Fruit fly (Drosophila melanogaster) whole organism, embryonic: ENCODE measurements around the gene CG12010.

Source experiments
- Atf6 ChIP-seq: fragments of 200-800 bp; sonication (Bioruptor generic); IDR thresholded peaks from 2 replicates; pipeline ENCODE4 v1.3.6; 2022; ENCODE audit warnings: missing biosample characterization, missing genetic modification characterization
- Awh ChIP-seq: fragments of 200-800 bp; sonication (Bioruptor generic); IDR thresholded peaks from 2 replicates; pipeline ENCODE4, ENCODE4 v1.3.6; 2022; ENCODE audit warnings: missing biosample characterization, missing genetic modification characterization
- B-H1 ChIP-seq: fragments of 200-800 bp; sonication (Bioruptor generic); IDR thresholded peaks from 3 replicates; pipeline ENCODE4 v1.3.6; 2022; ENCODE audit warnings: missing biosample characterization, missing genetic modification characterization
- Bteb2 ChIP-seq: fragments of 200-800 bp; sonication (Bioruptor generic); optimal IDR thresholded peaks from 2 replicates; lab custom pipeline; 2016; ENCODE audit warnings: missing biosample characterization, missing genetic modification characterization
- CG11093 ChIP-seq: fragments of 200-800 bp; sonication (Bioruptor generic); IDR thresholded peaks from 3 replicates; pipeline ENCODE4 v1.3.6; 2022; ENCODE audit warnings: missing biosample characterization, missing genetic modification characterization
- CG13424 ChIP-seq: fragments of 200-800 bp; sonication (Bioruptor generic); optimal IDR thresholded peaks from 2 replicates; lab custom pipeline; 2019; ENCODE audit warnings: missing biosample characterization, mild to moderate bottlenecking, missing genetic modification characterization, moderate library complexity
- CG15601 ChIP-seq: fragments of 200-800 bp; sonication (Bioruptor generic); optimal IDR thresholded peaks from 3 replicates; lab custom pipeline; 2019; ENCODE audit warnings: missing biosample characterization, mild to moderate bottlenecking, missing genetic modification characterization, moderate library complexity
- CG1647 ChIP-seq: fragments of 200-800 bp; sonication (Bioruptor generic); optimal IDR thresholded peaks from 3 replicates; lab custom pipeline; 2016; ENCODE audit warnings: missing biosample characterization, missing genetic modification characterization
- CG17359 ChIP-seq: fragments of 200-800 bp; sonication (Bioruptor generic); optimal IDR thresholded peaks from 3 replicates; lab custom pipeline; 2018; ENCODE audit warnings: missing biosample characterization, mild to moderate bottlenecking, missing genetic modification characterization, moderate library complexity
- CG17385 ChIP-seq: fragments of 200-800 bp; sonication (Bioruptor generic); optimal IDR thresholded peaks from 3 replicates; lab custom pipeline; 2018; ENCODE audit warnings: missing biosample characterization, mild to moderate bottlenecking, missing genetic modification characterization
- CG18262 ChIP-seq: fragments of 200-800 bp; optimal IDR thresholded peaks from 3 replicates; lab custom pipeline; 2019; ENCODE audit warnings: missing biosample characterization, mild to moderate bottlenecking, missing genetic modification characterization, moderate library complexity
- CG2120 ChIP-seq: fragments of 200-800 bp; sonication (Bioruptor generic); optimal IDR thresholded peaks from 3 replicates; lab custom pipeline; 2016; ENCODE audit warnings: missing biosample characterization, missing genetic modification characterization
- CG2889 ChIP-seq: fragments of 200-800 bp; sonication (Bioruptor generic); IDR thresholded peaks from 3 replicates; pipeline ENCODE4 v1.3.6; 2022; ENCODE audit warnings: missing biosample characterization, missing genetic modification characterization
- CG3065 ChIP-seq: fragments of 200-800 bp; sonication (Bioruptor generic); optimal IDR thresholded peaks from 2 replicates; lab custom pipeline; 2016; ENCODE audit warnings: missing biosample characterization, missing genetic modification characterization
- CG32532 ChIP-seq: fragments of 200-800 bp; sonication (Bioruptor generic); IDR thresholded peaks from 2 replicates; pipeline ENCODE4 v1.3.6; 2022; ENCODE audit warnings: missing biosample characterization, missing genetic modification characterization
- CG4328 ChIP-seq: fragments of 200-800 bp; sonication (Bioruptor generic); optimal IDR thresholded peaks from 3 replicates; lab custom pipeline; 2017; ENCODE audit warnings: missing biosample characterization, missing genetic modification reagents, missing genetic modification characterization
- CG5245 ChIP-seq: fragments of 200-800 bp; sonication (Bioruptor generic); optimal IDR thresholded peaks from 3 replicates; lab custom pipeline; 2016; ENCODE audit warnings: missing biosample characterization, missing genetic modification characterization
- CG5953 ChIP-seq: fragments of 200-800 bp; sonication (Bioruptor generic); IDR thresholded peaks from 2 replicates; pipeline ENCODE4 v1.3.6; 2022; ENCODE audit warnings: missing biosample characterization, missing genetic modification characterization
- CG6272 ChIP-seq: fragments of 200-800 bp; sonication (Bioruptor generic); IDR thresholded peaks from 2 replicates; pipeline ENCODE4 v1.3.6; 2022; ENCODE audit warnings: missing biosample characterization, missing genetic modification characterization
- CG6765 ChIP-seq: fragments of 200-800 bp; sonication (Bioruptor generic); optimal IDR thresholded peaks from 3 replicates; lab custom pipeline; 2017; ENCODE audit warnings: missing biosample characterization, mild to moderate bottlenecking, missing genetic modification characterization
- CG7963 ChIP-seq: fragments of 200-800 bp; sonication (Bioruptor generic); IDR thresholded peaks from 3 replicates; pipeline ENCODE4 v1.3.6; 2022; ENCODE audit warnings: missing biosample characterization, missing genetic modification characterization; ENCODE audit not compliant: partially characterized antibody
- CG8388 ChIP-seq: fragments of 200-800 bp; sonication (Bioruptor generic); optimal IDR thresholded peaks from 2 replicates; lab custom pipeline; 2019; ENCODE audit warnings: missing biosample characterization, mild to moderate bottlenecking, missing genetic modification characterization, moderate library complexity
- CG9727 ChIP-seq: fragments of 200-800 bp; sonication (Bioruptor generic); optimal IDR thresholded peaks from 3 replicates; lab custom pipeline; 2017; ENCODE audit warnings: missing biosample characterization, mild to moderate bottlenecking, missing genetic modification characterization
- Elba2 ChIP-seq: fragments of 200-800 bp; sonication (Bioruptor generic); optimal IDR thresholded peaks from 3 replicates; lab custom pipeline; 2016; ENCODE audit warnings: missing biosample characterization, missing genetic modification characterization
- Fer2 ChIP-seq: fragments of 200-800 bp; sonication (Bioruptor generic); optimal IDR thresholded peaks from 2 replicates; lab custom pipeline; 2018; ENCODE audit warnings: missing biosample characterization, mild to moderate bottlenecking, missing genetic modification characterization, moderate library complexity
- GATAe ChIP-seq: fragments of 200-800 bp; sonication (Bioruptor generic); conservative IDR thresholded peaks from 2 replicates; pipeline ENCODE4 v1.3.6; 2022; ENCODE audit warnings: missing biosample characterization, missing genetic modification characterization
- HLH54F ChIP-seq: fragments of 200-800 bp; sonication (Bioruptor generic); optimal IDR thresholded peaks from 3 replicates; lab custom pipeline; 2016; ENCODE audit warnings: missing biosample characterization, missing genetic modification characterization
- HmgD ChIP-seq: fragments of 200-800 bp; sonication (Bioruptor generic); optimal IDR thresholded peaks from 3 replicates; lab custom pipeline; 2016; ENCODE audit warnings: missing biosample characterization, missing genetic modification characterization
- Meics ChIP-seq: fragments of 200-800 bp; sonication (Bioruptor generic); optimal IDR thresholded peaks from 2 replicates; lab custom pipeline; 2017; ENCODE audit warnings: missing biosample characterization, mild to moderate bottlenecking, missing genetic modification characterization
- NK7.1 ChIP-seq: fragments of 200-800 bp; sonication (Bioruptor generic); optimal IDR thresholded peaks from 3 replicates; lab custom pipeline; 2016; ENCODE audit warnings: missing biosample characterization, missing genetic modification characterization
- Ptx1 ChIP-seq: fragments of 200-800 bp; sonication (Bioruptor generic); IDR thresholded peaks from 2 replicates; pipeline ENCODE4 v1.3.6; 2022; ENCODE audit warnings: missing biosample characterization, missing genetic modification characterization
- Rx ChIP-seq: fragments of 200-800 bp; sonication (Bioruptor generic); IDR thresholded peaks from 2 replicates; pipeline ENCODE4 v1.3.6; 2022; ENCODE audit warnings: missing biosample characterization, missing genetic modification characterization
- ato ChIP-seq: fragments of 200-800 bp; sonication (Bioruptor generic); IDR thresholded peaks from 2 replicates; pipeline ENCODE4 v1.3.6; 2022; ENCODE audit warnings: missing biosample characterization, missing genetic modification characterization; ENCODE audit not compliant: partially characterized antibody
- en ChIP-seq: fragments of 200-800 bp; sonication (Bioruptor generic); optimal IDR thresholded peaks from 2 replicates; lab custom pipeline; 2016; ENCODE audit warnings: missing biosample characterization, missing genetic modification characterization
- gro ChIP-seq: fragments of 200-800 bp; sonication (Bioruptor generic); optimal IDR thresholded peaks from 2 replicates; lab custom pipeline; 2016; ENCODE audit warnings: missing biosample characterization, missing genetic modification characterization
- gsb ChIP-seq: fragments of 200-800 bp; sonication (Bioruptor generic); IDR thresholded peaks from 2 replicates; pipeline ENCODE4 v1.3.6; 2022; ENCODE audit warnings: missing biosample characterization, missing genetic modification characterization
- gt ChIP-seq: fragments of 200-800 bp; sonication (Bioruptor generic); IDR thresholded peaks from 2 replicates; pipeline ENCODE4 v1.3.6; 2022; ENCODE audit warnings: missing biosample characterization, missing genetic modification characterization
- ham ChIP-seq: fragments of 200-800 bp; sonication (Bioruptor generic); IDR thresholded peaks from 2 replicates; pipeline ENCODE4 v1.3.6; 2022; ENCODE audit warnings: missing biosample characterization, missing genetic modification characterization
- hkb ChIP-seq, 2 experiments: fragments of 200-800 bp in 1 of 2; fragments of >200 bp in 1 of 2; sonication (Bioruptor generic) in 1 of 2; IDR thresholded peaks in 1 of 2; optimal IDR thresholded peaks in 1 of 2; 2 replicates each; pipeline versions ENCODE4 v1.3.6 to Lab custom; 2017 to 2022; ENCODE audit warnings: missing biosample characterization in 1 of 2, missing genetic modification characterization in 1 of 2
- hth ChIP-seq: fragments of >200 bp; optimal IDR thresholded peaks from 2 replicates; lab custom pipeline; 2017; ENCODE audit warnings: inconsistent platforms
- jumu ChIP-seq: fragments of 200-800 bp; sonication (Bioruptor generic); optimal IDR thresholded peaks from 3 replicates; lab custom pipeline; 2016; ENCODE audit warnings: missing biosample characterization, missing genetic modification characterization
- maf-S ChIP-seq: fragments of 200-800 bp; sonication (Bioruptor generic); optimal IDR thresholded peaks from 2 replicates; lab custom pipeline; 2016; ENCODE audit warnings: missing biosample characterization, missing genetic modification characterization
- nau ChIP-seq: fragments of 200-800 bp; sonication (Bioruptor generic); optimal IDR thresholded peaks from 3 replicates; lab custom pipeline; 2017; ENCODE audit warnings: missing biosample characterization, mild to moderate bottlenecking, missing genetic modification characterization, missing genetic modification reagents
- pnt ChIP-seq: fragments of 200-800 bp; sonication (Bioruptor generic); optimal IDR thresholded peaks from 3 replicates; lab custom pipeline; 2016; ENCODE audit warnings: missing biosample characterization, missing genetic modification characterization
- ranshi ChIP-seq: fragments of 200-800 bp; sonication (Bioruptor generic); IDR thresholded peaks from 2 replicates; pipeline ENCODE4 v1.3.6; 2022; ENCODE audit warnings: missing biosample characterization, missing genetic modification characterization
- scrt ChIP-seq: fragments of 200-800 bp; sonication (Bioruptor generic); optimal IDR thresholded peaks from 2 replicates; lab custom pipeline; 2018; ENCODE audit warnings: missing biosample characterization, mild to moderate bottlenecking, missing genetic modification characterization, moderate library complexity
- sd ChIP-seq: fragments of 200-800 bp; sonication (Bioruptor generic); optimal IDR thresholded peaks from 3 replicates; lab custom pipeline; 2018; ENCODE audit warnings: missing biosample characterization, mild to moderate bottlenecking, missing genetic modification characterization, moderate library complexity
- stwl ChIP-seq: fragments of 200-800 bp; sonication (Bioruptor generic); optimal IDR thresholded peaks from 3 replicates; lab custom pipeline; 2018; ENCODE audit warnings: missing biosample characterization, mild to moderate bottlenecking, missing genetic modification characterization, moderate library complexity
- tna ChIP-seq: fragments of 200-800 bp; sonication (Bioruptor generic); IDR thresholded peaks from 2 replicates; pipeline ENCODE4 v1.3.6; 2022; ENCODE audit warnings: missing biosample characterization, missing genetic modification characterization; ENCODE audit not compliant: partially characterized antibody
- toy ChIP-seq: fragments of 200-800 bp; sonication (Bioruptor generic); IDR thresholded peaks from 2 replicates; pipeline ENCODE4 v1.3.6; 2022; ENCODE audit warnings: missing biosample characterization, missing genetic modification characterization
- tx ChIP-seq: fragments of 200-800 bp; sonication (Bioruptor generic); optimal IDR thresholded peaks from 2 replicates; lab custom pipeline; 2016; ENCODE audit warnings: missing biosample characterization, missing genetic modification characterization
- zf30C ChIP-seq: fragments of 200-800 bp; sonication (Bioruptor generic); optimal IDR thresholded peaks from 3 replicates; lab custom pipeline; 2018; ENCODE audit warnings: missing biosample characterization, mild to moderate bottlenecking, missing genetic modification characterization

Gene CG12010

dm6 chr3L:3377965-3378292 lies 3.8 kb downstream of the CG12010 start, which contains the start of gene Ids (continued):
- TF ChIP-seq CG2120 (GFP tag; lab: Kevin White, UChicago) (peak; percentile 70), hkb (optimal IDR thresholded peaks at IDR 0.05; lab: Kevin White, UChicago) (no peak), hkb (GFP tag; IDR thresholded peaks at IDR 0.05; lab: Robert Waterston, UW) (peak; percentile 75), CG4328 (GFP tag; lab: Kevin White, UChicago) (no peak), CG9727 (peak; percentile 69), CG6272 (GFP tag; lab: Robert Waterston, UW) (peak; percentile 39; the same call in 1 of the 2 replicates), CG2889 (GFP tag; lab: Robert Waterston, UW) (0 out of 3 replicates have a peak, but pooled peaks have one; percentile 55), HmgD (GFP tag; lab: Kevin White, UChicago) (no peak), tna (no peak), CG8388 (peak; percentile 67), CG32532 (GFP tag; lab: Robert Waterston, UW) (peak; percentile 80), gro (peak; percentile 50), Fer2 (tag; lab: Kevin White, UChicago) (no peak), Awh (GFP tag; lab: Robert Waterston, UW) (peak; percentile 66), HLH54F (GFP tag; lab: Kevin White, UChicago) (peak; percentile 37), CG15601 (tag; lab: Kevin White, UChicago) (peak; percentile 9), Ptx1 (GFP tag; lab: Robert Waterston, UW) (peak; percentile 84), nau (no peak), en (GFP tag; lab: Kevin White, UChicago) (no peak), Elba2 (GFP tag; lab: Kevin White, UChicago) (no peak), CG6765 (GFP tag; lab: Kevin White, UChicago) (no peak), CG13424 (peak; percentile 58), zf30C (GFP tag; lab: Kevin White, UChicago) (no peak), ham (GFP tag; lab: Robert Waterston, UW) (no peak), CG1647 (GFP tag; lab: Kevin White, UChicago) (peak; percentile 10), CG18262 (tag; lab: Kevin White, UChicago) (peak; percentile 67), ato (GFP tag; lab: Robert Waterston, UW) (no peak), stwl (no peak), pnt (GFP tag; lab: Kevin White, UChicago) (peak; percentile 4), sd (tag; lab: Kevin White, UChicago) (peak; percentile 27), Atf6 (GFP tag; lab: Robert Waterston, UW) (peak; percentile 85), tx (GFP tag; lab: Kevin White, UChicago) (no peak), hth (lab: Kevin White, UChicago) (no peak), CG7963 (no peak), GATAe (GFP tag; lab: Robert Waterston, UW) (no peak), toy (GFP tag; lab: Robert Waterston, UW) (no peak), jumu (GFP tag; lab: Kevin White, UChicago) (no peak), CG17385 (GFP tag; lab: Kevin White, UChicago) (peak; percentile 72), Meics (GFP tag; lab: Kevin White, UChicago) (peak; percentile 76), gsb (GFP tag; lab: Robert Waterston, UW) (0 out of 2 replicates have a peak, but pooled peaks have one; percentile 36), gt (no peak), Rx (GFP tag; lab: Robert Waterston, UW) (peak; percentile 50; the same call in 1 of the 2 replicates), NK7.1 (GFP tag; lab: Kevin White, UChicago) (no peak), CG5953 (GFP tag; lab: Robert Waterston, UW) (peak; percentile 70; the same call in 1 of the 2 replicates), B-H1 (peak; percentile 70), scrt (GFP tag; lab: Kevin White, UChicago) (peak; percentile 42), CG11093 (peak; percentile 63), CG5245 (GFP tag; lab: Kevin White, UChicago) (peak; percentile 16), ranshi (GFP tag; lab: Robert Waterston, UW) (peak; percentile 76), Bteb2 (GFP tag; lab: Kevin White, UChicago) (peak; percentile 38), CG3065 (GFP tag; lab: Kevin White, UChicago) (no peak), CG17359 (tag; lab: Kevin White, UChicago) (peak; percentile 79), maf-S (GFP tag; lab: Kevin White, UChicago) (no peak)
